Fruit fly (Drosophila melanogaster) whole organism, embryonic: ENCODE measurements around the gene CDase.

Source experiments
- CG4707 ChIP-seq: fragments of 200-800 bp; sonication (Bioruptor generic); optimal IDR thresholded peaks from 2 replicates; lab custom pipeline; 2018; ENCODE audit warnings: missing biosample characterization, mild to moderate bottlenecking, missing genetic modification characterization, moderate library complexity
- Hr78 ChIP-seq, 2 experiments: fragments of 200-800 bp in 1 of 2; fragments of >200 bp in 1 of 2; sonication (Bioruptor generic) in 1 of 2; optimal IDR thresholded peaks; 2 replicates each; lab custom pipeline; 2017 to 2019; ENCODE audit warnings: missing biosample characterization in 2 of 2, missing genetic modification characterization in 2 of 2, mild to moderate bottlenecking in 1 of 2, moderate library complexity in 1 of 2
- ara ChIP-seq: fragments of 200-800 bp; sonication (Bioruptor generic); IDR thresholded peaks from 2 replicates; pipeline ENCODE4 v1.3.6; 2022; ENCODE audit warnings: missing biosample characterization, missing genetic modification characterization
- psq ChIP-seq: fragments of 200-800 bp; sonication (Bioruptor generic); optimal IDR thresholded peaks from 2 replicates; lab custom pipeline; 2017; ENCODE audit warnings: missing biosample characterization, missing genetic modification characterization

The CDase gene

DNA sequence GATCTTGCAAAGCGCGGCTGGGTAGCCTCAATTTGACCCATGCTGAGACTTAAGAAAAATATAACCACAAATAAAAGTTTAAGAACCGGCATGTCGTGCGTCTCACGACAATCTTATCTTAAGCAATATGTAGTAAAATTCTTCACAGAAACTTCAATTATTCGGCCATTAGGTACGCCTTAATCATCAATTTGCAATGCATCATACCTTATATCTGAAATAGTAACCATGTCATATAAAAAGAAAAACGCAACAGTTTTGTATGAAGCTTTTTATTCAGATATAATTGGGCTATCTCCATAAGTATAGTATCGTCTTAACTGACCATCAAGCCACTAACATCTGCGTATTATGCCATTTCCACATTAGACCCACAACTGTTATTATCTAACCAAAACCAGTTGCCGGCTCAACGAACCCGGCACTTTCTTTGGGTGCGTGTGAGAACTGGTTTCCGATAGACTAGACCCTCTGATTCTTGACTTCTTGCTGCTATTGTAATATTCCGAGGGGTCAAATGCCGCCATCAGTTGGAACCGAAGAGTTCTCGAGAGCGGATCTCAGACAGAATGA is 55.0 kb downstream of the CDase start, which contains the start of the genes CG31524 and CG9698:
CG31524 (minus strand) TSS at position 101 of the 573 bp plus-strand sequence.
CG9698 (plus strand) TSS at position 523 of the 573 bp plus-strand sequence.
- no peak for TF ChIP-seq ara (GFP tag; lab: Robert Waterston, UW)
- no peak for TF ChIP-seq psq
- TF ChIP-seq Hr78 (GFP tag; optimal IDR thresholded peaks at IDR 0.05; lab: Kevin White, UChicago), result peak in 1 of 2 experiments; percentile 44
- TF ChIP-seq CG4707 (GFP tag; lab: Kevin White, UChicago), result no peak
